Worm (Caenorhabditis elegans): ENCODE results near the gene mrpl-28.

DNA sequence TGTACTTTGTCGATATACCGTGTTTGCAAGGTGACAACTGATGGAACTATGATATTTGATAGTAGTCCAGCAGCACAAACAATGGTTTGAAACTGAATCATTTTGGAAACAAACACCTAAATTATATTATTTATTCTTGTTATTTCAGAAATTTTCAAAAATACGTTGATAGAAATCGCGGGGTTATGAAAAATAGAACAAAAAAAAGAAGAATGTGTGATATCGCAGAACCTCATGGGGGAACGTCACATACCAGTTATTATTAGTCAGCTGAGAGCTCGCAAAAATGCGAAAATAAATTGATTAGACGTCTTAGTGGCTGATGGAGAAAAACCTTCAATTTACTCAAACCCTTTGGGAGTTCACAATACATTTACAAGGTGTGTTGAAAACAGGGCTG lies 33.2 kb upstream of the mrpl-28 start, which contains the start of gene T01D1.5:
- no peak for TF ChIP-seq Y75B8A.6 (GFP tag; IDR thresholded peaks at IDR 0.05)
- TF ChIP-seq snpc-4 (tag; optimal IDR thresholded peaks at IDR 0.05): no peak
- TF ChIP-seq fos-1 (tag; optimal IDR thresholded peaks at IDR 0.05): no peak
- TF ChIP-seq ZK546.5 (tag; optimal IDR thresholded peaks at IDR 0.05): no peak
- TF ChIP-seq nhr-76 (tag; optimal IDR thresholded peaks at IDR 0.05): no peak
- TF ChIP-seq hif-1 (tag; optimal IDR thresholded peaks at IDR 0.05): no peak
- no peak for TF ChIP-seq unc-62 (GFP tag; optimal IDR thresholded peaks at IDR 0.05 in 1 of 2)
- no peak for TF ChIP-seq unc-62 (tag; optimal IDR thresholded peaks at IDR 0.05)
- TF ChIP-seq php-3 (GFP tag; IDR thresholded peaks at IDR 0.05): no peak
- TF ChIP-seq ceh-82 (tag; optimal IDR thresholded peaks at IDR 0.05): no peak
- no peak for TF ChIP-seq mdl-1 (tag; optimal IDR thresholded peaks at IDR 0.05)
- no peak for TF ChIP-seq cey-2 (tag; optimal IDR thresholded peaks at IDR 0.05; ENCODE audit: borderline replicate concordance, insufficient read depth)
- no peak for TF ChIP-seq ama-1 (optimal IDR thresholded peaks at IDR 0.05)
